Worm (Caenorhabditis elegans) whole organism, midembryonic: ENCODE data around the gene eif-2Bepsilon.

ENCODE experiments used
- T22C8.4 ChIP-seq: fragments of 200-800 bp; sonication (Bioruptor generic); IDR thresholded peaks from 2 replicates; pipeline ENCODE4 v1.3.6; 2022; ENCODE audit warnings: missing genetic modification characterization, missing compliant biosample characterization
- cog-1 ChIP-seq: sonication (generic microtip); optimal IDR thresholded peaks from 2 replicates; lab custom pipeline; 2016; ENCODE audit warnings: missing genetic modification characterization, missing compliant biosample characterization
- flt-1 ChIP-seq: fragments of 200-800 bp; sonication (Bioruptor generic); IDR thresholded peaks from 2 replicates; pipeline ENCODE4 v1.3.6; 2022; ENCODE audit warnings: missing genetic modification characterization, missing compliant biosample characterization
- klf-2 ChIP-seq: fragments of 200-800 bp; sonication (Bioruptor generic); conservative IDR thresholded peaks from 2 replicates; pipeline ENCODE4 v1.3.6; 2022; ENCODE audit warnings: missing genetic modification reagents, missing genetic modification characterization, missing compliant biosample characterization
- med-1 ChIP-seq: sonication (generic microtip); optimal IDR thresholded peaks from 2 replicates; lab custom pipeline; 2017; ENCODE audit warnings: missing genetic modification characterization, mild to moderate bottlenecking, missing compliant biosample characterization, antibody characterized with exemption, missing genetic modification reagents; ENCODE audit not compliant: insufficient read depth
- ref-1 ChIP-seq: fragments of 200-800 bp; sonication (Bioruptor generic); conservative IDR thresholded peaks from 2 replicates; pipeline ENCODE4 v1.3.6; 2022; ENCODE audit warnings: missing genetic modification reagents, missing genetic modification characterization, missing compliant biosample characterization
- tab-1 ChIP-seq: fragments of 200-800 bp; sonication (Bioruptor generic); IDR thresholded peaks from 2 replicates; pipeline ENCODE4 v1.3.6; 2022; ENCODE audit warnings: missing genetic modification characterization, missing compliant biosample characterization
- ztf-23 ChIP-seq: fragments of 200-800 bp; sonication (Bioruptor generic); IDR thresholded peaks from 2 replicates; pipeline ENCODE4 v1.3.6; 2022; ENCODE audit warnings: missing genetic modification reagents, missing genetic modification characterization, missing compliant biosample characterization
- ztf-29 ChIP-seq: fragments of 200-800 bp; sonication (Bioruptor generic); IDR thresholded peaks from 2 replicates; pipeline ENCODE4 v1.3.6; 2022; ENCODE audit warnings: missing genetic modification reagents, missing genetic modification characterization, missing compliant biosample characterization

DNA sequence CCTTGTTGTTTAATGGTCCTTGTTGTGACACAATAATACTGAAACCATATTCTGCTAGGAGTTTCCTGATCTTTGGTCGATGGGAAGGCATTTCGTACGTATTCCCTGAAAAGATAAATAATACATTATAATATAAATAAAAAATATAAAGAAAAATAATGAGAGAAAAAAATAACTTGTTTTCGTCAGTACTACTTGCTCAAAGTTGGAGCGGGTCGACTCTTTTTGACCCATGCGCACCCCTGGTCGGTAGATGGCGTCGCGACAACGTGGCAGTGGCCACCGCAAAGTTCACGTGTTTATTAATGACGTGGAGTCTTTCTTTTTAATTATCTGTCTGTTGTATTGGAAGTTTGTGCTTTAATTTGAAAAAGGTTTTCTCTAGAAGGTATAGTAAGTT lies 34.1 kb downstream of the eif-2Bepsilon start, which contains the start of gene C34C6.10:
- TF ChIP-seq ztf-23 (GFP tag; lab: Robert Waterston, UW) (no peak), cog-1 (tag; lab: Kevin White, UChicago) (no peak), med-1 (GFP tag; lab: Kevin White, UChicago) (no peak), flt-1 (GFP tag; lab: Robert Waterston, UW) (no peak), ref-1 (no peak), ztf-29 (no peak), T22C8.4 (GFP tag; lab: Robert Waterston, UW) (no peak), klf-2 (no peak), tab-1 (GFP tag; lab: Robert Waterston, UW) (no peak)
